Worm (Caenorhabditis elegans) whole organism, L4 larva: ENCODE data around the gene ceh-43.

Experiments used
- D1046.2 ChIP-seq: fragments of 200-800 bp; sonication (Bioruptor generic); IDR thresholded peaks from 2 replicates; pipeline ENCODE4 v1.3.6; 2022; ENCODE audit warnings: missing genetic modification characterization, missing compliant biosample characterization
- F26F4.8 ChIP-seq: fragments of 200-800 bp; sonication (Bioruptor generic); conservative IDR thresholded peaks from 2 replicates; pipeline ENCODE4 v1.3.6; 2022; ENCODE audit warnings: missing genetic modification characterization, missing compliant biosample characterization
- F49E8.2 ChIP-seq: sonication (generic microtip); optimal IDR thresholded peaks from 2 replicates; lab custom pipeline; 2016; ENCODE audit warnings: missing compliant biosample characterization, mild to moderate bottlenecking, missing genetic modification characterization, borderline replicate concordance
- T26A8.4 ChIP-seq: fragments of 200-800 bp; sonication (Bioruptor generic); IDR thresholded peaks from 2 replicates; pipeline ENCODE4 v1.3.6; 2022; ENCODE audit warnings: missing genetic modification characterization, missing compliant biosample characterization
- Y105C5A.15 ChIP-seq: fragments of 200-800 bp; sonication (Bioruptor generic); IDR thresholded peaks from 2 replicates; pipeline ENCODE4 v1.3.6; 2022; ENCODE audit warnings: missing genetic modification characterization, missing compliant biosample characterization
- Y75B8A.6 ChIP-seq: fragments of 200-800 bp; sonication (Bioruptor generic); IDR thresholded peaks from 2 replicates; pipeline ENCODE4 v1.3.6; 2022; ENCODE audit warnings: missing genetic modification reagents, missing genetic modification characterization, missing compliant biosample characterization
- ZK337.2 ChIP-seq: fragments of 200-800 bp; sonication (Bioruptor generic); IDR thresholded peaks from 2 replicates; pipeline ENCODE4 v1.3.6; 2022; ENCODE audit warnings: missing genetic modification reagents, missing genetic modification characterization, missing compliant biosample characterization
- aha-1 ChIP-seq: fragments of 150-350 bp; peaks from one replicate; lab custom pipeline; 2014; ENCODE audit warnings: missing biosample characterization, missing genetic modification characterization
- ama-1 ChIP-seq: fragments of 150-350 bp; optimal IDR thresholded peaks from 2 replicates; lab custom pipeline; 2014; ENCODE audit warnings: inconsistent platforms, mixed read lengths
- attf-4 ChIP-seq: sonication (generic microtip); optimal IDR thresholded peaks from 3 replicates; lab custom pipeline; 2017; ENCODE audit warnings: missing biosample characterization, missing genetic modification characterization
- ceh-44 ChIP-seq: fragments of 200-800 bp; sonication (Bioruptor generic); IDR thresholded peaks from 2 replicates; pipeline ENCODE4 v1.3.6; 2022; ENCODE audit warnings: missing genetic modification reagents, missing genetic modification characterization, missing compliant biosample characterization
- ctbp-1 ChIP-seq: fragments of 200-800 bp; sonication (Bioruptor generic); IDR thresholded peaks from 2 replicates; pipeline ENCODE4 v1.3.6; 2022; ENCODE audit warnings: missing genetic modification reagents, missing genetic modification characterization, missing compliant biosample characterization
- daf-12 ChIP-seq: fragments of 150-350 bp; optimal IDR thresholded peaks from 2 replicates; lab custom pipeline; 2014; ENCODE audit warnings: missing biosample characterization, missing genetic modification reagents, missing genetic modification characterization
- daf-16 ChIP-seq, 3 experiments: sonication (generic microtip); optimal IDR thresholded peaks; 2 replicates each; lab custom pipeline; 2016 to 2017; ENCODE audit warnings: missing genetic modification characterization in 3 of 3, missing genetic modification reagents in 3 of 3, mild to moderate bottlenecking in 2 of 3, missing compliant biosample characterization in 2 of 3, missing biosample characterization in 1 of 3, moderate library complexity in 1 of 3
- daf-19 ChIP-seq: fragments of 200-800 bp; sonication (Bioruptor generic); conservative IDR thresholded peaks from 2 replicates; pipeline ENCODE4 v1.3.6; 2022; ENCODE audit warnings: missing genetic modification characterization, missing compliant biosample characterization
- dmd-8 ChIP-seq: fragments of 200-800 bp; sonication (Bioruptor generic); IDR thresholded peaks from 2 replicates; pipeline ENCODE4 v1.3.6; 2022; ENCODE audit warnings: missing genetic modification characterization, missing compliant biosample characterization
- dmd-9 ChIP-seq: fragments of 200-800 bp; sonication (Bioruptor generic); IDR thresholded peaks from 2 replicates; pipeline ENCODE4 v1.3.6; 2022; ENCODE audit warnings: missing genetic modification reagents, missing genetic modification characterization, missing compliant biosample characterization
- fos-1 ChIP-seq: fragments of 150-350 bp; optimal IDR thresholded peaks from 2 replicates; lab custom pipeline; 2014; ENCODE audit warnings: missing biosample characterization, missing genetic modification characterization
- hif-1 ChIP-seq, 2 experiments: sonication (generic microtip); optimal IDR thresholded peaks; 2 replicates each; lab custom pipeline; 2016 to 2017; ENCODE audit warnings: missing compliant biosample characterization in 2 of 2, missing genetic modification characterization in 2 of 2, missing genetic modification reagents in 2 of 2, missing genotype in 2 of 2, mild to moderate bottlenecking in 1 of 2
- hlh-30 ChIP-seq: sonication (generic microtip); optimal IDR thresholded peaks from 2 replicates; lab custom pipeline; 2017; ENCODE audit warnings: antibody characterized with exemption, mild to moderate bottlenecking, missing genetic modification characterization, missing compliant biosample characterization; ENCODE audit not compliant: insufficient read depth
- hmg-1.1 ChIP-seq: fragments of 200-800 bp; sonication (Bioruptor generic); IDR thresholded peaks from 2 replicates; pipeline ENCODE4 v1.3.6; 2022; ENCODE audit warnings: missing genetic modification reagents, missing genetic modification characterization, missing compliant biosample characterization
- lim-7 ChIP-seq: fragments of 200-800 bp; sonication (Bioruptor generic); IDR thresholded peaks from 2 replicates; pipeline ENCODE4 v1.3.6; 2022; ENCODE audit warnings: missing genetic modification characterization, missing compliant biosample characterization
- lin-1 ChIP-seq: fragments of 200-800 bp; sonication (Bioruptor generic); IDR thresholded peaks from 2 replicates; pipeline ENCODE4 v1.3.6; 2022; ENCODE audit warnings: missing genetic modification reagents, missing genetic modification characterization, missing compliant biosample characterization
- lin-15B ChIP-seq: fragments of 150-350 bp; sonication (generic microtip); optimal IDR thresholded peaks from 3 replicates; lab custom pipeline; 2014; ENCODE audit warnings: missing biosample characterization, missing genetic modification characterization
- lin-38 ChIP-seq: fragments of 200-800 bp; sonication (Bioruptor generic); IDR thresholded peaks from 2 replicates; pipeline ENCODE4 v1.3.6; 2022; ENCODE audit warnings: missing genetic modification reagents, missing genetic modification characterization, missing compliant biosample characterization
- lir-3 ChIP-seq: sonication (generic microtip); optimal IDR thresholded peaks from 2 replicates; lab custom pipeline; 2016; ENCODE audit warnings: mild to moderate bottlenecking, missing genetic modification characterization, missing compliant biosample characterization
- lsy-2 ChIP-seq, 2 experiments: fragments of 150-350 bp in 1 of 2; sonication (generic microtip) in 1 of 2; optimal IDR thresholded peaks; 2 replicates each; lab custom pipeline; 2014 to 2017; ENCODE audit warnings: missing biosample characterization in 2 of 2, missing genetic modification characterization in 2 of 2
- madf-5 ChIP-seq, 2 experiments: fragments of 200-800 bp; sonication (Bioruptor generic); IDR thresholded peaks; 2 replicates each; pipeline ENCODE4 v1.3.6; 2022; ENCODE audit warnings: missing compliant biosample characterization in 2 of 2, missing genetic modification characterization in 2 of 2
- mdl-1 ChIP-seq, 2 experiments: fragments of 150-350 bp in 1 of 2; sonication (generic microtip) in 1 of 2; optimal IDR thresholded peaks; 2 replicates each; lab custom pipeline; 2014 to 2017; ENCODE audit warnings: missing biosample characterization in 2 of 2, missing genetic modification characterization in 2 of 2
- mep-1 ChIP-seq: fragments of 150-350 bp; sonication (generic microtip); optimal IDR thresholded peaks from 3 replicates; lab custom pipeline; 2014; ENCODE audit warnings: missing biosample characterization, missing genetic modification characterization
- mxl-2 ChIP-seq: fragments of 200-800 bp; sonication (Bioruptor generic); conservative IDR thresholded peaks from 2 replicates; pipeline ENCODE4 v1.3.6; 2022; ENCODE audit warnings: missing genetic modification reagents, missing genetic modification characterization, missing compliant biosample characterization
- mxl-3 ChIP-seq: fragments of 200-800 bp; sonication (Bioruptor generic); optimal IDR thresholded peaks from 2 replicates; lab custom pipeline; 2018; ENCODE audit warnings: mild to moderate bottlenecking, missing genetic modification characterization, missing compliant biosample characterization
- nhr-102 ChIP-seq: sonication (generic microtip); optimal IDR thresholded peaks from 2 replicates; lab custom pipeline; 2016; ENCODE audit warnings: mild to moderate bottlenecking, missing genetic modification characterization, moderate library complexity, missing compliant biosample characterization
- nhr-41 ChIP-seq: fragments of 200-800 bp; sonication (Bioruptor generic); IDR thresholded peaks from 2 replicates; pipeline ENCODE4 v1.3.6; 2022; ENCODE audit warnings: missing genetic modification reagents, missing genetic modification characterization, missing compliant biosample characterization
- nhr-48 ChIP-seq: sonication (generic microtip); optimal IDR thresholded peaks from 2 replicates; lab custom pipeline; 2016; ENCODE audit warnings: mild to moderate bottlenecking, missing genetic modification characterization, missing compliant biosample characterization
- nhr-77 ChIP-seq: fragments of 150-350 bp; optimal IDR thresholded peaks from 2 replicates; lab custom pipeline; 2014; ENCODE audit warnings: missing biosample characterization, missing genetic modification characterization
- php-3 ChIP-seq: fragments of 200-800 bp; sonication (Bioruptor generic); IDR thresholded peaks from 2 replicates; pipeline ENCODE4 v1.3.6; 2022; ENCODE audit warnings: missing genetic modification reagents, missing genetic modification characterization, missing compliant biosample characterization
- saeg-2 ChIP-seq: fragments of 200-800 bp; sonication (Bioruptor generic); IDR thresholded peaks from 2 replicates; pipeline ENCODE4 v1.3.6; 2022; ENCODE audit warnings: missing genetic modification reagents, missing genetic modification characterization, missing compliant biosample characterization
- sdz-12 ChIP-seq: fragments of 200-800 bp; sonication (Bioruptor generic); optimal IDR thresholded peaks from 2 replicates; lab custom pipeline; 2018; ENCODE audit warnings: mild to moderate bottlenecking, missing genetic modification characterization, missing compliant biosample characterization
- set-16 ChIP-seq: fragments of 200-800 bp; sonication (Bioruptor generic); IDR thresholded peaks from 2 replicates; pipeline ENCODE4 v1.3.6; 2022; ENCODE audit warnings: missing genetic modification reagents, missing genetic modification characterization, missing compliant biosample characterization
- skn-1 ChIP-seq: fragments of 150-350 bp; optimal IDR thresholded peaks from 2 replicates; lab custom pipeline; 2014; ENCODE audit warnings: missing biosample characterization, missing genetic modification characterization
- snpc-4 ChIP-seq: fragments of 150-350 bp; optimal IDR thresholded peaks from 2 replicates; lab custom pipeline; 2014; ENCODE audit warnings: missing biosample characterization, missing genetic modification characterization
- tra-1 ChIP-seq: fragments of 200-800 bp; sonication (Bioruptor generic); IDR thresholded peaks from 2 replicates; pipeline ENCODE4 v1.3.6; 2022; ENCODE audit warnings: missing genetic modification reagents, missing genetic modification characterization, missing compliant biosample characterization
- unc-130 ChIP-seq: sonication (generic microtip); optimal IDR thresholded peaks from 2 replicates; lab custom pipeline; 2016; ENCODE audit warnings: missing genetic modification reagents, missing genetic modification characterization, missing compliant biosample characterization
- unc-39 ChIP-seq: sonication (generic microtip); optimal IDR thresholded peaks from 2 replicates; lab custom pipeline; 2017; ENCODE audit warnings: missing biosample characterization, missing genetic modification characterization
- unc-62 ChIP-seq, 3 experiments: fragments of 150-350 bp in 1 of 3; sonication (generic microtip); optimal IDR thresholded peaks in 2 of 3; peaks in 1 of 3; 1 replicate in 1 of 3; 2 replicates in 2 of 3; lab custom pipeline; 2014 to 2017; ENCODE audit warnings: missing biosample characterization in 3 of 3, missing genetic modification characterization in 3 of 3, missing genetic modification reagents in 3 of 3, missing genotype in 1 of 3
- vab-7 ChIP-seq: fragments of 200-800 bp; sonication (Bioruptor generic); IDR thresholded peaks from 2 replicates; pipeline ENCODE4 v1.3.6; 2022; ENCODE audit warnings: missing genetic modification reagents, missing genetic modification characterization, missing compliant biosample characterization
- zip-2 ChIP-seq: fragments of 150-350 bp; optimal IDR thresholded peaks from 2 replicates; lab custom pipeline; 2014; ENCODE audit warnings: missing biosample characterization, missing genetic modification characterization
- ztf-7 ChIP-seq: fragments of 150-350 bp; optimal IDR thresholded peaks from 2 replicates; lab custom pipeline; 2014; ENCODE audit warnings: missing biosample characterization, missing genetic modification characterization

ceh-43 gene

ce11 chrIII:4412108-4413009, 37.4 kb downstream of the ceh-43 start:
- TF ChIP-seq ama-1 (lab: Kevin White, UChicago), result no peak
- no peak for TF ChIP-seq mxl-2 (GFP tag; lab: Robert Waterston, UW)
- no peak for TF ChIP-seq php-3 (GFP tag; lab: Robert Waterston, UW)
- TF ChIP-seq lir-3 (tag; lab: Kevin White, UChicago), result no peak
- TF ChIP-seq snpc-4 (tag; lab: Kevin White, UChicago), result no peak
- peak; percentile 51 for TF ChIP-seq nhr-77
- TF ChIP-seq lin-38 (GFP tag; lab: Robert Waterston, UW), result 0 out of 2 replicates have a peak, but pooled peaks have one; percentile 9
- TF ChIP-seq hlh-30, result peak; percentile 94
- TF ChIP-seq attf-4 (tag; lab: Kevin White, UChicago), result no peak
- no peak for TF ChIP-seq T26A8.4 (GFP tag; lab: Robert Waterston, UW)
- TF ChIP-seq Y75B8A.6 (GFP tag; lab: Robert Waterston, UW), result no peak
- TF ChIP-seq lsy-2 (tag; optimal IDR thresholded peaks at IDR 0.05; lab: Kevin White, UChicago), result peak in 1 of 2 experiments; percentile 61
- TF ChIP-seq zip-2 (tag; lab: Kevin White, UChicago), result no peak
- no peak for TF ChIP-seq ceh-44 (GFP tag; lab: Robert Waterston, UW)
- peak; percentile 90 for TF ChIP-seq aha-1 (tag; lab: Kevin White, UChicago)
- TF ChIP-seq F26F4.8 (GFP tag; lab: Robert Waterston, UW), result no peak
- TF ChIP-seq dmd-8 (GFP tag; lab: Robert Waterston, UW), result no peak
- TF ChIP-seq mep-1 (tag; lab: Kevin White, UChicago), result peak; percentile 23
- peak; percentile 28 for TF ChIP-seq unc-130 (GFP tag; lab: Kevin White, UChicago)
- no peak for TF ChIP-seq daf-19 (GFP tag; lab: Robert Waterston, UW)
- TF ChIP-seq lim-7 (GFP tag; lab: Robert Waterston, UW), result no peak
- TF ChIP-seq hmg-1.1, result 0 out of 2 replicates have a peak, but pooled peaks have one; percentile 13
- no peak for TF ChIP-seq daf-16 (GFP tag; optimal IDR thresholded peaks at IDR 0.05; lab: Kevin White, UChicago)
- TF ChIP-seq daf-16 (tag; optimal IDR thresholded peaks at IDR 0.05; lab: Kevin White, UChicago), result peak; percentile 25
- no peak for TF ChIP-seq vab-7 (GFP tag; lab: Robert Waterston, UW)
- no peak for TF ChIP-seq set-16 (GFP tag; lab: Robert Waterston, UW)
- no peak for TF ChIP-seq lin-15B (tag; lab: Kevin White, UChicago)
- TF ChIP-seq unc-39 (tag; lab: Kevin White, UChicago), result no peak
- TF ChIP-seq mdl-1 (tag; optimal IDR thresholded peaks at IDR 0.05; lab: Kevin White, UChicago), result peak; percentile 13 to 19
- no peak for TF ChIP-seq ctbp-1 (GFP tag; lab: Robert Waterston, UW)
- no peak for TF ChIP-seq daf-12
- no peak for TF ChIP-seq sdz-12
- TF ChIP-seq madf-5 (GFP tag; IDR thresholded peaks at IDR 0.05; lab: Robert Waterston, UW), result no peak
- peak; percentile 93 for TF ChIP-seq nhr-48
- no peak for TF ChIP-seq dmd-9 (GFP tag; lab: Robert Waterston, UW)
- no peak for TF ChIP-seq unc-62 (GFP tag; optimal IDR thresholded peaks at IDR 0.05 in 1 of 2; lab: Kevin White, UChicago)
- TF ChIP-seq unc-62 (tag; optimal IDR thresholded peaks at IDR 0.05; lab: Kevin White, UChicago), result no peak
- no peak for TF ChIP-seq lin-1 (GFP tag; lab: Robert Waterston, UW)
- 0 out of 2 replicates have a peak, but pooled peaks have one; percentile 10 for TF ChIP-seq tra-1 (GFP tag; lab: Robert Waterston, UW)
- no peak for TF ChIP-seq nhr-41
- no peak for TF ChIP-seq mxl-3 (GFP tag; lab: Kevin White, UChicago)
- TF ChIP-seq saeg-2, result no peak
- no peak for TF ChIP-seq hif-1 (tag; optimal IDR thresholded peaks at IDR 0.05; lab: Kevin White, UChicago)
- TF ChIP-seq ztf-7 (tag; lab: Kevin White, UChicago), result no peak
- TF ChIP-seq fos-1 (tag; lab: Kevin White, UChicago), result no peak
- TF ChIP-seq nhr-102, result no peak
- no peak for TF ChIP-seq D1046.2 (GFP tag; lab: Robert Waterston, UW)
- no peak for TF ChIP-seq Y105C5A.15 (GFP tag; lab: Robert Waterston, UW)
- no peak for TF ChIP-seq skn-1
- TF ChIP-seq ZK337.2 (GFP tag; lab: Robert Waterston, UW), result no peak
- no peak for TF ChIP-seq F49E8.2 (tag; lab: Kevin White, UChicago)
